Fruit fly (Drosophila melanogaster) whole organism, embryonic: ENCODE measurements around the gene CG4957.
A peak's percentile ranks its signal among the peaks of the same experiment; 100 is the strongest.

Source experiments
- CG12155 ChIP-seq: fragments of 200-800 bp; sonication (Bioruptor generic); optimal IDR thresholded peaks from 3 replicates; lab custom pipeline; 2016; ENCODE audit warnings: missing biosample characterization, missing genetic modification characterization
- CG14710 ChIP-seq: fragments of 200-800 bp; sonication (Bioruptor generic); optimal IDR thresholded peaks from 3 replicates; lab custom pipeline; 2019; ENCODE audit warnings: missing biosample characterization, mild to moderate bottlenecking, missing genetic modification characterization, moderate library complexity
- CG17186 ChIP-seq: fragments of 200-800 bp; sonication (Bioruptor generic); optimal IDR thresholded peaks from 3 replicates; lab custom pipeline; 2017; ENCODE audit warnings: missing biosample characterization, missing genetic modification reagents, missing genetic modification characterization
- CG17912 ChIP-seq: fragments of 200-800 bp; sonication (Bioruptor generic); optimal IDR thresholded peaks from 2 replicates; lab custom pipeline; 2018; ENCODE audit warnings: missing biosample characterization, mild to moderate bottlenecking, missing genetic modification characterization
- CG2120 ChIP-seq: fragments of 200-800 bp; sonication (Bioruptor generic); optimal IDR thresholded peaks from 3 replicates; lab custom pipeline; 2016; ENCODE audit warnings: missing biosample characterization, missing genetic modification characterization
- CG2199 ChIP-seq: fragments of 200-800 bp; sonication (Bioruptor generic); IDR thresholded peaks from 3 replicates; pipeline ENCODE4 v1.3.6; 2022; ENCODE audit warnings: missing biosample characterization, missing genetic modification characterization
- CG2712 ChIP-seq: fragments of 200-800 bp; optimal IDR thresholded peaks from 3 replicates; lab custom pipeline; 2019; ENCODE audit warnings: missing biosample characterization, mild to moderate bottlenecking, missing genetic modification characterization, moderate library complexity
- CG3163 ChIP-seq: fragments of 200-800 bp; sonication (Bioruptor generic); optimal IDR thresholded peaks from 3 replicates; lab custom pipeline; 2016; ENCODE audit warnings: missing biosample characterization, missing genetic modification characterization
- CG33213 ChIP-seq: fragments of 200-800 bp; sonication (Bioruptor generic); optimal IDR thresholded peaks from 3 replicates; lab custom pipeline; 2016; ENCODE audit warnings: missing biosample characterization, missing genetic modification characterization
- CG34224 ChIP-seq: fragments of 200-800 bp; sonication (Bioruptor generic); IDR thresholded peaks from 3 replicates; pipeline ENCODE4 v1.3.6; 2022; ENCODE audit warnings: missing biosample characterization, missing genetic modification characterization; ENCODE audit not compliant: partially characterized antibody
- CG4854 ChIP-seq: fragments of 200-800 bp; sonication (Bioruptor generic); optimal IDR thresholded peaks from 2 replicates; lab custom pipeline; 2016; ENCODE audit warnings: missing biosample characterization, missing genetic modification characterization, inconsistent platforms
- CG6689 ChIP-seq: fragments of 200-800 bp; sonication (Bioruptor generic); IDR thresholded peaks from 2 replicates; pipeline ENCODE4 v1.3.6; 2022; ENCODE audit warnings: missing biosample characterization, missing genetic modification characterization
- CG7963 ChIP-seq: fragments of 200-800 bp; sonication (Bioruptor generic); IDR thresholded peaks from 3 replicates; pipeline ENCODE4 v1.3.6; 2022; ENCODE audit warnings: missing biosample characterization, missing genetic modification characterization; ENCODE audit not compliant: partially characterized antibody
- CG8359 ChIP-seq: fragments of 200-800 bp; sonication (Bioruptor generic); optimal IDR thresholded peaks from 2 replicates; lab custom pipeline; 2017; ENCODE audit warnings: missing biosample characterization, mild to moderate bottlenecking, missing genetic modification characterization, borderline replicate concordance
- CoRest ChIP-seq: fragments of 200-800 bp; sonication (Bioruptor generic); optimal IDR thresholded peaks from 3 replicates; lab custom pipeline; 2018; ENCODE audit warnings: missing biosample characterization, mild to moderate bottlenecking, missing genetic modification characterization, moderate library complexity
- Dbx ChIP-seq: fragments of 200-800 bp; sonication (Bioruptor generic); IDR thresholded peaks from 3 replicates; pipeline ENCODE4 v1.3.6; 2022; ENCODE audit warnings: missing biosample characterization, missing genetic modification characterization
- Dip2 ChIP-seq: fragments of 200-800 bp; sonication (Bioruptor generic); IDR thresholded peaks from 2 replicates; pipeline ENCODE4 v1.3.6; 2022; ENCODE audit warnings: missing biosample characterization, missing genetic modification characterization
- Dll ChIP-seq: fragments of 200-800 bp; sonication (Bioruptor generic); IDR thresholded peaks from 4 replicates; pipeline ENCODE4 v1.3.6; 2022; ENCODE audit warnings: missing biosample characterization, missing genetic modification characterization; ENCODE audit not compliant: partially characterized antibody
- Dp ChIP-seq: fragments of 200-800 bp; sonication (Bioruptor generic); optimal IDR thresholded peaks from 2 replicates; lab custom pipeline; 2018; ENCODE audit warnings: missing biosample characterization, mild to moderate bottlenecking, missing genetic modification characterization, moderate library complexity
- HmgZ ChIP-seq: fragments of 200-800 bp; sonication (Bioruptor generic); optimal IDR thresholded peaks from 2 replicates; lab custom pipeline; 2018; ENCODE audit warnings: missing biosample characterization, mild to moderate bottlenecking, missing genetic modification characterization
- MBD-R2 ChIP-seq: fragments of 200-800 bp; sonication (Bioruptor generic); IDR thresholded peaks from 2 replicates; pipeline ENCODE4 v1.3.6; 2022; ENCODE audit warnings: missing biosample characterization, missing genetic modification characterization
- MESR4 ChIP-seq: fragments of 200-800 bp; sonication (Bioruptor generic); optimal IDR thresholded peaks from 2 replicates; lab custom pipeline; 2018; ENCODE audit warnings: missing biosample characterization, mild to moderate bottlenecking, missing genetic modification characterization, moderate library complexity
- NK7.1 ChIP-seq: fragments of 200-800 bp; sonication (Bioruptor generic); optimal IDR thresholded peaks from 3 replicates; lab custom pipeline; 2016; ENCODE audit warnings: missing biosample characterization, missing genetic modification characterization
- Neu2 ChIP-seq: fragments of 200-800 bp; sonication (Bioruptor generic); optimal IDR thresholded peaks from 3 replicates; lab custom pipeline; 2016; ENCODE audit warnings: missing biosample characterization, missing genetic modification characterization, borderline replicate concordance
- Pdp1 ChIP-seq, 2 experiments: fragments of 200-800 bp; sonication (Bioruptor generic); optimal IDR thresholded peaks; 3 replicates each; lab custom pipeline; 2016; ENCODE audit warnings: missing biosample characterization in 2 of 2, missing genetic modification characterization in 2 of 2, mild to moderate bottlenecking in 1 of 2, moderate library complexity in 1 of 2
- Sry-δ ChIP-seq: fragments of 200-800 bp; sonication (Bioruptor generic); optimal IDR thresholded peaks from 2 replicates; lab custom pipeline; 2016; ENCODE audit warnings: missing biosample characterization, missing genetic modification characterization
- Ssrp ChIP-seq: fragments of 200-800 bp; sonication (Bioruptor generic); optimal IDR thresholded peaks from 2 replicates; lab custom pipeline; 2018; ENCODE audit warnings: missing biosample characterization, mild to moderate bottlenecking, missing genetic modification characterization, moderate library complexity
- Stat92E ChIP-seq, 3 experiments: fragments of >200 bp in 2 of 3; fragments of 200-800 bp in 1 of 3; sonication (Bioruptor generic) in 1 of 3; optimal IDR thresholded peaks; 2 replicates each; lab custom pipeline; 2017 to 2019; ENCODE audit warnings: missing biosample characterization in 3 of 3, missing genetic modification characterization in 3 of 3, mild to moderate bottlenecking in 1 of 3, moderate library complexity in 1 of 3
- ab ChIP-seq: fragments of 200-800 bp; sonication (Bioruptor generic); optimal IDR thresholded peaks from 2 replicates; lab custom pipeline; 2016; ENCODE audit warnings: missing biosample characterization, missing genetic modification characterization
- ap ChIP-seq: fragments of 200-800 bp; sonication (Bioruptor generic); IDR thresholded peaks from 2 replicates; pipeline ENCODE4 v1.3.6; 2022; ENCODE audit warnings: missing biosample characterization, missing genetic modification characterization
- ash1 ChIP-seq: fragments of 200-800 bp; sonication (Bioruptor generic); optimal IDR thresholded peaks from 2 replicates; lab custom pipeline; 2018; ENCODE audit warnings: missing biosample characterization, mild to moderate bottlenecking, missing genetic modification characterization
- ato ChIP-seq: fragments of 200-800 bp; sonication (Bioruptor generic); IDR thresholded peaks from 2 replicates; pipeline ENCODE4 v1.3.6; 2022; ENCODE audit warnings: missing biosample characterization, missing genetic modification characterization; ENCODE audit not compliant: partially characterized antibody
- bbx ChIP-seq: fragments of 200-800 bp; sonication (Bioruptor generic); IDR thresholded peaks from 2 replicates; pipeline ENCODE4 v1.3.6; 2022; ENCODE audit warnings: missing biosample characterization, missing genetic modification characterization; ENCODE audit not compliant: partially characterized antibody
- crol ChIP-seq: fragments of 200-800 bp; sonication (Bioruptor generic); IDR thresholded peaks from 2 replicates; pipeline ENCODE4 v1.3.6; 2022; ENCODE audit warnings: missing biosample characterization, missing genetic modification characterization
- danr ChIP-seq: fragments of 200-800 bp; sonication (Bioruptor generic); IDR thresholded peaks from 2 replicates; pipeline ENCODE4 v1.3.6; 2022; ENCODE audit warnings: missing biosample characterization, missing genetic modification characterization
- dysf ChIP-seq: fragments of 200-800 bp; sonication (Bioruptor generic); IDR thresholded peaks from 3 replicates; pipeline ENCODE4 v1.3.6; 2022; ENCODE audit warnings: missing biosample characterization, missing genetic modification characterization
- gem ChIP-seq: fragments of 200-800 bp; sonication (Bioruptor generic); optimal IDR thresholded peaks from 2 replicates; lab custom pipeline; 2019; ENCODE audit warnings: missing biosample characterization, mild to moderate bottlenecking, missing genetic modification characterization, moderate library complexity
- gfzf ChIP-seq: fragments of 200-800 bp; sonication (Bioruptor generic); optimal IDR thresholded peaks from 2 replicates; lab custom pipeline; 2016; ENCODE audit warnings: missing biosample characterization, mild to moderate bottlenecking, missing genetic modification characterization, moderate library complexity
- hbn ChIP-seq: fragments of 200-800 bp; sonication (Bioruptor generic); IDR thresholded peaks from 2 replicates; pipeline ENCODE4 v1.3.6; 2022; ENCODE audit warnings: missing biosample characterization, missing genetic modification characterization; ENCODE audit not compliant: partially characterized antibody
- maf-S ChIP-seq: fragments of 200-800 bp; sonication (Bioruptor generic); optimal IDR thresholded peaks from 2 replicates; lab custom pipeline; 2016; ENCODE audit warnings: missing biosample characterization, missing genetic modification characterization
- nmo ChIP-seq: fragments of 200-800 bp; sonication (Bioruptor generic); optimal IDR thresholded peaks from 2 replicates; lab custom pipeline; 2018; ENCODE audit warnings: missing biosample characterization, mild to moderate bottlenecking, missing genetic modification characterization, moderate library complexity
- pfk ChIP-seq: fragments of 200-800 bp; sonication (Bioruptor generic); optimal IDR thresholded peaks from 2 replicates; lab custom pipeline; 2018; ENCODE audit warnings: missing biosample characterization, mild to moderate bottlenecking, missing genetic modification characterization, moderate library complexity
- phol ChIP-seq: fragments of 200-800 bp; sonication (Bioruptor generic); optimal IDR thresholded peaks from 3 replicates; lab custom pipeline; 2018; ENCODE audit warnings: missing biosample characterization, mild to moderate bottlenecking, missing genetic modification characterization, moderate library complexity
- row ChIP-seq: fragments of 200-800 bp; sonication (Bioruptor generic); IDR thresholded peaks from 3 replicates; pipeline ENCODE4 v1.3.6; 2022; ENCODE audit warnings: missing biosample characterization, missing genetic modification characterization
- wek ChIP-seq: fragments of 200-800 bp; sonication (Bioruptor generic); optimal IDR thresholded peaks from 3 replicates; lab custom pipeline; 2018; ENCODE audit warnings: missing biosample characterization, mild to moderate bottlenecking, missing genetic modification characterization, moderate library complexity
- wor ChIP-seq: fragments of 200-800 bp; sonication (Bioruptor generic); IDR thresholded peaks from 2 replicates; pipeline ENCODE4 v1.3.6; 2022; ENCODE audit warnings: missing biosample characterization, missing genetic modification characterization

The CG4957 gene

DNA sequence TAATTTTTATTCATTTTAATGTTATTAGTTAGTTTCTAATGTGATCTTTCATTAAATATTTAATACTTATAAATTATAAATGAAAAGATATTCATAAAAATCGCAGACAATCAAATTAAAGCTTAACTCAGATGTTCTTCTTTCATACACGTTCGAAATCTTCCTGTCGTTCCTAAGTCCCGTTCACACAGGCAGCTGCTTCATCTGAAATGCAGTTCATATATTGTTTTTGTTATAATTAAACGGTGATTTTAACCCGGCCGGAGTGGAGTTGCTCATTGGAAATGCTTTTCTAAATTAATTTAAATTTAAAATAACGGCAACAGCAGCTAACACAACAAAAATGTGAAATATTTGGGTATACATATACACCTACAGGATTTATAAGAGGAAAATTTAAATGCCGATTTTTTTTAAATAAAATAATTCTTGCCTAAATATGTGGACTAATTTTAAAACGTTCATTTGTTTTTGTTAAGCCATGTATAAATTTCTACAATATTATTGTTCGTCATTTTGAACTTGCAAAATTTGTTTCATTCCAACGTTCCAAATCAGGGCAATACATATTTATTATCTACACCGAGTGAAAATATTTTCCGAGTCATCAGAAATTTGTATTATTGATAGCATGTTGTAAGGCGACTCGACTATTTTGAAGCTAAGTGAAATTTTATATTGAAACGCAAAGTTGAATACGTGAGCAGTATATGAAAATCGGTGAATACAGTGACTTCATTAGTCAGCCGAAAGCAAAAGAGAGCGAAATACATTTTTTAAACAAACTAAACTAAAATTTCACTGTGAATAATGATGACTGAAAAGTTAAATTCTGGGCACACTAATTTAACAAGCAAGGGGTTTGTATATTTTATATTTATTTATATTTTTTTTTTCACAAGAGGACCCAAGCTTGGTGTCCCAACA, 29.7 kb upstream of the CG4957 start, which contains the start of gene me31B (continued):
- TF ChIP-seq CG7963 (GFP tag; lab: Robert Waterston, UW), result no peak
- no peak for TF ChIP-seq ap (GFP tag; lab: Robert Waterston, UW)
- peak; percentile 6 for TF ChIP-seq CG17912
- no peak for TF ChIP-seq wek (GFP tag; lab: Kevin White, UChicago)
- no peak for TF ChIP-seq ash1 (GFP tag; lab: Kevin White, UChicago)
- no peak for TF ChIP-seq CoRest (tag; lab: Kevin White, UChicago)
- no peak for TF ChIP-seq crol (GFP tag; lab: Robert Waterston, UW)
- TF ChIP-seq HmgZ (tag; lab: Kevin White, UChicago), result no peak
- no peak for TF ChIP-seq maf-S
- no peak for TF ChIP-seq CG6689 (GFP tag; lab: Robert Waterston, UW)
- no peak for TF ChIP-seq NK7.1
- no peak for TF ChIP-seq danr (GFP tag; lab: Robert Waterston, UW)
- no peak for TF ChIP-seq dysf (GFP tag; lab: Robert Waterston, UW)

DNA sequence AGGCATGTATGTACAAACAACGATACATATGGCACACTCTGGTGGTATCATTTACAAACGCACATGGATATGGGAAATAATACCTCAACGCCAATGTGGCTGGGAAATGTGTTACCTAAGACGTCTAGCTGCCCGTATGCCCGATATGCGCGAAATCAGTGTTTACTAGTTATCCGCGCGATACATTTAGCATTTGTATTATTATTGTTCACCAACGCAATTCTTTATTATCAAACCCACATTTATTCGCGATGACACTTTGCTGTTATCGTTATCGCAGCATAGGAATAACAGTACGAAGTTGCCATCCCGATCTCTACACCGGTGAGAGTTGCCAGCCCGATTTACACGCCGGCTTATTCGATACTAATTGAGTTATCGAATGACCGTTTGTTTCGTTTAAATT, 21.9 kb upstream of the CG4957 start, which contains the start of gene chico:
TSS of gene chico (minus strand) at position 294 of the 406 bp plus-strand sequence.
- no peak for TF ChIP-seq Dip2 (GFP tag; lab: Robert Waterston, UW)
- TF ChIP-seq Dp (GFP tag; lab: Kevin White, UChicago), result peak; percentile 73
- peak; percentile 93 for TF ChIP-seq Sry-δ (GFP tag; lab: Kevin White, UChicago)
- peak; percentile 74 for TF ChIP-seq bbx (GFP tag; lab: Robert Waterston, UW)
- no peak for TF ChIP-seq CG12155 (GFP tag; lab: Kevin White, UChicago)
- TF ChIP-seq wor (GFP tag; lab: Robert Waterston, UW), result no peak
- peak; percentile 58; the same call in 2 of the 4 replicates for TF ChIP-seq Dll (GFP tag; lab: Robert Waterston, UW)
- TF ChIP-seq pfk, result peak; percentile 68
- TF ChIP-seq Neu2 (GFP tag; lab: Kevin White, UChicago), result no peak
- TF ChIP-seq ato, result peak; percentile 55; the same call in 1 of the 2 replicates
- peak; percentile 48 for TF ChIP-seq CG33213 (GFP tag; lab: Kevin White, UChicago)
- TF ChIP-seq Dbx (GFP tag; lab: Robert Waterston, UW), result peak; percentile 22; the same call in 1 of the 3 replicates
- TF ChIP-seq CG2712, result peak; percentile 33
- no peak for TF ChIP-seq CG8359 (GFP tag; lab: Kevin White, UChicago)
- peak; percentile 23 for TF ChIP-seq CG2120 (GFP tag; lab: Kevin White, UChicago)
- TF ChIP-seq CG14710, result peak; percentile 67
- peak; percentile 56 for TF ChIP-seq CG34224 (GFP tag; lab: Robert Waterston, UW)
- TF ChIP-seq gem (tag; lab: Kevin White, UChicago), result no peak
- TF ChIP-seq CG4854 (GFP tag; lab: Kevin White, UChicago), result peak; percentile 4
- TF ChIP-seq MBD-R2, result peak; percentile 56
- peak; percentile 17 for TF ChIP-seq CG17186
- TF ChIP-seq Stat92E (GFP tag; optimal IDR thresholded peaks at IDR 0.05; lab: Kevin White, UChicago), result peak in 1 of 3 experiments; percentile 17
- TF ChIP-seq row (GFP tag; lab: Robert Waterston, UW), result peak; percentile 49; the same call in 1 of the 3 replicates
- TF ChIP-seq ab (GFP tag; lab: Kevin White, UChicago), result no peak
- peak; percentile 38 for TF ChIP-seq gfzf (GFP tag; lab: Kevin White, UChicago)
- peak; percentile 52 for TF ChIP-seq hbn (GFP tag; lab: Robert Waterston, UW)
- TF ChIP-seq CG7963 (GFP tag; lab: Robert Waterston, UW), result peak; percentile 26; the same call in 2 of the 3 replicates
- TF ChIP-seq CG2199 (GFP tag; lab: Robert Waterston, UW), result no peak
- TF ChIP-seq Ssrp (tag; lab: Kevin White, UChicago), result no peak
- TF ChIP-seq MESR4, result peak; percentile 79
- TF ChIP-seq phol (tag; lab: Kevin White, UChicago), result peak; percentile 43
- TF ChIP-seq CG3163, result no peak
- TF ChIP-seq Pdp1 (GFP tag; optimal IDR thresholded peaks at IDR 0.05; lab: Kevin White, UChicago), result peak in 1 of 2 experiments; percentile 72
- TF ChIP-seq nmo (GFP tag; lab: Kevin White, UChicago), result peak; percentile 63
